Worm (Caenorhabditis elegans): ENCODE measurements around the gene pqn-48.

Gene pqn-48

ce11 chrII:4082754-4083153, 44.1 kb downstream of the pqn-48 start, which contains the start of gene R11F4.2:
TSS of gene R11F4.2 (plus strand) at chrII:4083054.
- no peak for TF ChIP-seq vab-15 (tag; optimal IDR thresholded peaks at IDR 0.05)
- TF ChIP-seq lsy-2 (tag; optimal IDR thresholded peaks at IDR 0.05), result no peak
- no peak for TF ChIP-seq nhr-85 (tag)
- no peak for TF ChIP-seq dsc-1 (tag; optimal IDR thresholded peaks at IDR 0.05)
- no peak for TF ChIP-seq nhr-19 (GFP tag; conservative IDR thresholded peaks at IDR 0.05)
- TF ChIP-seq unc-130 (tag; optimal IDR thresholded peaks at IDR 0.05), result no peak
- no peak for TF ChIP-seq nhr-11 (tag; optimal IDR thresholded peaks at IDR 0.05)
- TF ChIP-seq xbp-1 (tag; optimal IDR thresholded peaks at IDR 0.05), result no peak
- no peak for TF ChIP-seq ceh-88 (GFP tag; IDR thresholded peaks at IDR 0.05)
- TF ChIP-seq aly-2 (tag; optimal IDR thresholded peaks at IDR 0.05), result no peak
- no peak for TF ChIP-seq lir-3 (tag; optimal IDR thresholded peaks at IDR 0.05; ENCODE audit: poor library complexity)
- no peak for TF ChIP-seq ztf-11 (tag; optimal IDR thresholded peaks at IDR 0.05)
- no peak for TF ChIP-seq unc-62 (GFP tag; optimal IDR thresholded peaks at IDR 0.05)
- no peak for TF ChIP-seq ceh-63 (GFP tag; optimal IDR thresholded peaks at IDR 0.05)

ce11 chrII:4085601-4086000, 46.9 kb downstream of the pqn-48 start:
- TF ChIP-seq irx-1 (tag; optimal IDR thresholded peaks at IDR 0.05) (no peak), fos-1 (tag; optimal IDR thresholded peaks at IDR 0.05) (no peak), unc-98 (GFP tag; IDR thresholded peaks at IDR 0.05) (no peak), lin-15B (tag; optimal IDR thresholded peaks at IDR 0.05) (no peak), mep-1 (tag; optimal IDR thresholded peaks at IDR 0.05) (no peak), mdl-1 (tag; optimal IDR thresholded peaks at IDR 0.05) (no peak), nhr-90 (tag; optimal IDR thresholded peaks at IDR 0.05; ENCODE audit: poor library complexity) (no peak), efl-3 (GFP tag; optimal IDR thresholded peaks at IDR 0.05) (no peak), nhr-85 (tag) (no peak), elt-2 (tag; optimal IDR thresholded peaks at IDR 0.05) (no peak), snu-23 (GFP tag; optimal IDR thresholded peaks at IDR 0.05) (no peak), vab-15 (tag; optimal IDR thresholded peaks at IDR 0.05) (no peak), pqm-1 (tag; optimal IDR thresholded peaks at IDR 0.05) (no peak), unc-86 (tag; optimal IDR thresholded peaks at IDR 0.05) (no peak), nhr-47 (tag; optimal IDR thresholded peaks at IDR 0.05) (no peak), aha-1 (tag; optimal IDR thresholded peaks at IDR 0.05) (no peak), jun-1 (tag; optimal IDR thresholded peaks at IDR 0.05) (no peak), nhr-28 (tag; optimal IDR thresholded peaks at IDR 0.05) (no peak)

ce11 chrII:4089183-4089582, 50.5 kb downstream of the pqn-48 start:
- peak; percentile 1 for TF ChIP-seq C16A3.4 (tag; optimal IDR thresholded peaks at IDR 0.05)
- TF ChIP-seq lin-15B (tag; optimal IDR thresholded peaks at IDR 0.05), result no peak
- peak; percentile 75 for TF ChIP-seq tbx-2 (tag; optimal IDR thresholded peaks at IDR 0.05)
- TF ChIP-seq pag-3 (tag; optimal IDR thresholded peaks at IDR 0.05; ENCODE audit: borderline replicate concordance, insufficient read depth), result peak; percentile 6
- no peak for TF ChIP-seq fkh-10 (GFP tag; optimal IDR thresholded peaks at IDR 0.05)
- TF ChIP-seq mef-2 (tag; optimal IDR thresholded peaks at IDR 0.05), result no peak
- TF ChIP-seq efl-1 (optimal IDR thresholded peaks at IDR 0.05), result peak; percentile 9 to 26
- TF ChIP-seq efl-1 (GFP tag; optimal IDR thresholded peaks at IDR 0.05 in 1 of 2), result peak in 1 of 2 experiments; percentile 77
- peak in 2 of 3 experiments; percentile 14 to 34 for TF ChIP-seq dpl-1 (GFP tag; optimal IDR thresholded peaks at IDR 0.05)
- TF ChIP-seq fos-1 (tag; optimal IDR thresholded peaks at IDR 0.05), result no peak
- TF ChIP-seq snu-23 (GFP tag; optimal IDR thresholded peaks at IDR 0.05), result peak; percentile 74
- no peak for TF ChIP-seq nhr-28 (tag; optimal IDR thresholded peaks at IDR 0.05)
- TF ChIP-seq lsy-2 (tag; optimal IDR thresholded peaks at IDR 0.05), result peak; percentile 54 to 57
- TF ChIP-seq swsn-7 (tag; optimal IDR thresholded peaks at IDR 0.05), result peak; percentile 8
- peak in 1 of 2 experiments; percentile 78 for TF ChIP-seq lin-35 (GFP tag; optimal IDR thresholded peaks at IDR 0.05)
- no peak for TF ChIP-seq nhr-237 (tag; optimal IDR thresholded peaks at IDR 0.05)
- TF ChIP-seq nhr-11 (tag; optimal IDR thresholded peaks at IDR 0.05), result peak; percentile 3
- TF ChIP-seq lin-14 (GFP tag; optimal IDR thresholded peaks at IDR 0.05), result peak; percentile 87
- no peak for TF ChIP-seq irx-1 (tag; optimal IDR thresholded peaks at IDR 0.05)
- peak in 1 of 2 experiments; percentile 49 for TF ChIP-seq mdl-1 (tag; optimal IDR thresholded peaks at IDR 0.05)
- TF ChIP-seq hlh-17 (GFP tag; optimal IDR thresholded peaks at IDR 0.05; ENCODE audit: borderline replicate concordance), result no peak
- TF ChIP-seq lin-13 (GFP tag; optimal IDR thresholded peaks at IDR 0.05), result peak; percentile 1
- TF ChIP-seq pqm-1 (tag; optimal IDR thresholded peaks at IDR 0.05), result peak; percentile 76
- TF ChIP-seq ets-5 (GFP tag; IDR thresholded peaks at IDR 0.05), result no peak
- peak; percentile 69 for TF ChIP-seq nhr-90 (tag; optimal IDR thresholded peaks at IDR 0.05; ENCODE audit: poor library complexity)
- TF ChIP-seq alr-1 (tag; optimal IDR thresholded peaks at IDR 0.05; ENCODE audit: borderline replicate concordance), result no peak
- no peak for TF ChIP-seq unc-98 (GFP tag; IDR thresholded peaks at IDR 0.05)
- no peak for TF ChIP-seq efl-3 (GFP tag; optimal IDR thresholded peaks at IDR 0.05)
- TF ChIP-seq unc-30 (tag; optimal IDR thresholded peaks at IDR 0.05), result no peak
- TF ChIP-seq elt-2 (tag; optimal IDR thresholded peaks at IDR 0.05), result peak; percentile 98
- no peak for TF ChIP-seq sox-4 (tag; optimal IDR thresholded peaks at IDR 0.05)
- peak; percentile 66 for TF ChIP-seq blmp-1 (tag; optimal IDR thresholded peaks at IDR 0.05)
